Worm (Caenorhabditis elegans) whole organism, young adult: Measurements from ENCODE around the gene F43C11.16.

Source experiments
- F10E7.11 ChIP-seq: sonication (generic microtip); optimal IDR thresholded peaks from 2 replicates; lab custom pipeline; 2017; ENCODE audit warnings: mild to moderate bottlenecking, missing genetic modification characterization, moderate library complexity, missing compliant biosample characterization
- nhr-120 ChIP-seq: fragments of 200-800 bp; sonication (Bioruptor generic); IDR thresholded peaks from 2 replicates; pipeline ENCODE4 v1.3.6; 2022; ENCODE audit warnings: missing genetic modification characterization, missing compliant biosample characterization
- xnd-1 ChIP-seq: sonication (generic microtip); optimal IDR thresholded peaks from 2 replicates; lab custom pipeline; 2016; ENCODE audit warnings: missing genotype, missing genetic modification reagents, missing genetic modification characterization, missing compliant biosample characterization

DNA sequence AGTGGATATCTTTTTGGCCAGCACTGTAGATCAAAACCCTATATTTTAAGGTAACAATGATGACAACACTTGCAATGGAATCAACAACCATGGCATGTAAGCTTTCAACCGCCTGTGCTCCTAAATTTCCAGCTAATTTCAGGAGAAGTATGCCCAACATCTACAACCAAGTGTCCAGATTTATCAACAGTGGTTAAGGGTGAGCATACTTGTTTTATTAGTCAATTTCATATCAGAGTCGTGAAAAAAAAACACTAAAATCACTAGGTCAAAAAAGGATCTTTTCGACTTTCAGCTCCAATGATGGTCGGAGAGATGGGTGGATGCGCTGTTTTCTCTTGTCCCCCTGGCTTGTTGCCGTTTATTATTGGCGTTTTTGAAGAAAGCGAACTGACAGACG lies 44.1 kb upstream of the F43C11.16 start, which contains the start of gene F16G10.1:
- TF ChIP-seq nhr-120 (GFP tag; lab: Robert Waterston, UW) (no peak), F10E7.11 (tag; lab: Kevin White, UChicago) (no peak), xnd-1 (tag; lab: Kevin White, UChicago) (no peak)
